Worm (Caenorhabditis elegans) whole organism, L2 larva: ENCODE measurements around the gene F46C3.7.
A peak's percentile ranks its signal among the peaks of the same experiment; 100 is the strongest.

Source experiments
- C34F6.9 ChIP-seq: fragments of 150-350 bp; optimal IDR thresholded peaks from 2 replicates; lab custom pipeline; 2014; ENCODE audit warnings: missing biosample characterization, missing genetic modification characterization
- F13H6.1 ChIP-seq: sonication (generic microtip); optimal IDR thresholded peaks from 2 replicates; lab custom pipeline; 2016; ENCODE audit warnings: missing genetic modification characterization, missing compliant biosample characterization
- R02D3.7 ChIP-seq: fragments of 150-350 bp; optimal IDR thresholded peaks from 2 replicates; lab custom pipeline; 2014; ENCODE audit warnings: missing biosample characterization, missing genetic modification characterization
- Y55F3AM.14 ChIP-seq: fragments of 200-800 bp; sonication (Bioruptor generic); optimal IDR thresholded peaks from 2 replicates; lab custom pipeline; 2018; ENCODE audit warnings: mild to moderate bottlenecking, missing genetic modification characterization, missing compliant biosample characterization
- ZK546.5 ChIP-seq: sonication (generic microtip); optimal IDR thresholded peaks from 2 replicates; lab custom pipeline; 2017; ENCODE audit warnings: missing biosample characterization, missing genetic modification characterization
- aly-2 ChIP-seq: fragments of 150-350 bp; optimal IDR thresholded peaks from 2 replicates; lab custom pipeline; 2014; ENCODE audit warnings: missing biosample characterization, missing genetic modification characterization
- ama-1 ChIP-seq: fragments of 150-350 bp; optimal IDR thresholded peaks from 2 replicates; lab custom pipeline; 2018; ENCODE audit warnings: inconsistent platforms
- blmp-1 ChIP-seq: sonication (generic microtip); optimal IDR thresholded peaks from 2 replicates; lab custom pipeline; 2017; ENCODE audit warnings: missing genetic modification characterization, mild to moderate bottlenecking, missing compliant biosample characterization, antibody characterized with exemption, moderate library complexity; ENCODE audit not compliant: insufficient read depth
- ceh-16 ChIP-seq: fragments of 150-350 bp; optimal IDR thresholded peaks from 2 replicates; lab custom pipeline; 2014; ENCODE audit warnings: missing biosample characterization, missing genetic modification characterization
- ceh-82 ChIP-seq: fragments of 150-350 bp; optimal IDR thresholded peaks from 2 replicates; lab custom pipeline; 2014; ENCODE audit warnings: missing biosample characterization, missing genetic modification characterization
- crh-2 ChIP-seq: sonication (generic microtip); optimal IDR thresholded peaks from 2 replicates; lab custom pipeline; 2017; ENCODE audit warnings: missing biosample characterization, missing genetic modification characterization
- dmd-4 ChIP-seq: sonication (generic microtip); optimal IDR thresholded peaks from 2 replicates; lab custom pipeline; 2017; ENCODE audit warnings: missing biosample characterization, missing genetic modification characterization
- elt-1 ChIP-seq: fragments of 150-350 bp; optimal IDR thresholded peaks from 2 replicates; lab custom pipeline; 2014; ENCODE audit warnings: missing biosample characterization, missing genetic modification characterization
- elt-3 ChIP-seq: sonication (generic microtip); optimal IDR thresholded peaks from 2 replicates; lab custom pipeline; 2017; ENCODE audit warnings: missing biosample characterization, missing genetic modification characterization
- fos-1 ChIP-seq: fragments of 150-350 bp; optimal IDR thresholded peaks from 2 replicates; lab custom pipeline; 2014; ENCODE audit warnings: missing biosample characterization, missing genetic modification characterization
- gmeb-1 ChIP-seq: fragments of 150-350 bp; optimal IDR thresholded peaks from 2 replicates; lab custom pipeline; 2014; ENCODE audit warnings: missing biosample characterization, missing genetic modification characterization
- lin-11 ChIP-seq: fragments of 150-350 bp; sonication (generic microtip); optimal IDR thresholded peaks from 2 replicates; lab custom pipeline; 2014; ENCODE audit warnings: missing biosample characterization, missing genetic modification characterization, inconsistent platforms, mixed read lengths
- lin-13 ChIP-seq: fragments of 150-350 bp; optimal IDR thresholded peaks from 2 replicates; lab custom pipeline; 2014; ENCODE audit warnings: missing biosample characterization, missing genetic modification reagents, missing genetic modification characterization
- lin-39 ChIP-seq: fragments of 150-350 bp; optimal IDR thresholded peaks from 2 replicates; lab custom pipeline; 2014; ENCODE audit warnings: missing biosample characterization, missing genetic modification reagents, missing genetic modification characterization
- lsy-2 ChIP-seq, 2 experiments: fragments of 150-350 bp in 1 of 2; sonication (generic microtip) in 1 of 2; optimal IDR thresholded peaks; 2 replicates each; lab custom pipeline; 2014 to 2017; ENCODE audit warnings: missing biosample characterization in 2 of 2, missing genetic modification characterization in 2 of 2
- mab-5 ChIP-seq: fragments of 150-350 bp; optimal IDR thresholded peaks from 2 replicates; lab custom pipeline; 2014; ENCODE audit warnings: missing biosample characterization, missing genetic modification characterization
- mdl-1 ChIP-seq, 2 experiments: fragments of 150-350 bp in 1 of 2; sonication (generic microtip) in 1 of 2; optimal IDR thresholded peaks; 2 replicates each; lab custom pipeline; 2017; ENCODE audit warnings: missing biosample characterization in 2 of 2, missing genetic modification characterization in 2 of 2
- nhr-10 ChIP-seq: sonication (generic microtip); optimal IDR thresholded peaks from 2 replicates; lab custom pipeline; 2017; ENCODE audit warnings: missing biosample characterization, missing genetic modification characterization
- nhr-11 ChIP-seq: fragments of 150-350 bp; optimal IDR thresholded peaks from 2 replicates; lab custom pipeline; 2014; ENCODE audit warnings: missing biosample characterization, missing genetic modification characterization
- nhr-12 ChIP-seq: fragments of 150-350 bp; optimal IDR thresholded peaks from 2 replicates; lab custom pipeline; 2014; ENCODE audit warnings: missing biosample characterization, missing genetic modification characterization
- nhr-129 ChIP-seq: fragments of 150-350 bp; optimal IDR thresholded peaks from 2 replicates; lab custom pipeline; 2014; ENCODE audit warnings: missing biosample characterization, missing genetic modification characterization
- nhr-21 ChIP-seq: fragments of 150-350 bp; optimal IDR thresholded peaks from 2 replicates; lab custom pipeline; 2014; ENCODE audit warnings: missing biosample characterization, missing genetic modification characterization
- nhr-23 ChIP-seq: fragments of 150-350 bp; optimal IDR thresholded peaks from 2 replicates; lab custom pipeline; 2014; ENCODE audit warnings: missing biosample characterization, missing genetic modification reagents, missing genetic modification characterization
- nhr-25 ChIP-seq: fragments of 150-350 bp; sonication (generic microtip); optimal IDR thresholded peaks from 3 replicates; lab custom pipeline; 2014; ENCODE audit warnings: missing biosample characterization, missing genetic modification characterization
- nhr-77 ChIP-seq: fragments of 150-350 bp; optimal IDR thresholded peaks from 2 replicates; lab custom pipeline; 2014; ENCODE audit warnings: missing biosample characterization, missing genetic modification characterization
- peb-1 ChIP-seq: fragments of 150-350 bp; optimal IDR thresholded peaks from 2 replicates; lab custom pipeline; 2014; ENCODE audit warnings: missing biosample characterization, missing genetic modification characterization
- sem-4 ChIP-seq: fragments of 150-350 bp; optimal IDR thresholded peaks from 2 replicates; lab custom pipeline; 2014; ENCODE audit warnings: missing biosample characterization, missing genetic modification reagents, missing genetic modification characterization
- skn-1 ChIP-seq: sonication (generic microtip); optimal IDR thresholded peaks from 2 replicates; lab custom pipeline; 2017; ENCODE audit warnings: missing biosample characterization, missing genetic modification characterization
- sma-3 ChIP-seq: sonication (generic microtip); optimal IDR thresholded peaks from 2 replicates; lab custom pipeline; 2016; ENCODE audit warnings: missing genetic modification reagents, missing genetic modification characterization, missing compliant biosample characterization
- sma-9 ChIP-seq, 2 experiments: fragments of 150-350 bp in 1 of 2; sonication (generic microtip) in 1 of 2; optimal IDR thresholded peaks; 2 replicates each; lab custom pipeline; 2014 to 2016; ENCODE audit warnings: missing genetic modification characterization in 2 of 2, mild to moderate bottlenecking in 1 of 2, missing biosample characterization in 1 of 2, missing compliant biosample characterization in 1 of 2, missing genetic modification reagents in 1 of 2, moderate library complexity in 1 of 2
- snpc-4 ChIP-seq: fragments of 150-350 bp; optimal IDR thresholded peaks from 2 replicates; lab custom pipeline; 2014; ENCODE audit warnings: missing biosample characterization, missing genetic modification characterization
- unc-39 ChIP-seq: fragments of 150-350 bp; optimal IDR thresholded peaks from 2 replicates; lab custom pipeline; 2014; ENCODE audit warnings: missing biosample characterization, missing genetic modification characterization
- unc-55 ChIP-seq: fragments of 150-350 bp; sonication (generic microtip); optimal IDR thresholded peaks from 3 replicates; lab custom pipeline; 2014; ENCODE audit warnings: missing biosample characterization, missing genetic modification reagents, missing genetic modification characterization
- unc-62 ChIP-seq: fragments of 150-350 bp; optimal IDR thresholded peaks from 2 replicates; lab custom pipeline; 2014; ENCODE audit warnings: missing biosample characterization, missing genetic modification reagents, missing genetic modification characterization
- ztf-1 ChIP-seq: fragments of 200-800 bp; sonication (Bioruptor generic); conservative IDR thresholded peaks from 2 replicates; pipeline ENCODE4 v1.3.6; 2022; ENCODE audit warnings: missing genetic modification characterization, missing compliant biosample characterization
- ztf-11 ChIP-seq: sonication (generic microtip); optimal IDR thresholded peaks from 2 replicates; lab custom pipeline; 2017; ENCODE audit warnings: missing biosample characterization, missing genetic modification characterization
- ztf-4 ChIP-seq: fragments of 150-350 bp; optimal IDR thresholded peaks from 2 replicates; lab custom pipeline; 2014; ENCODE audit warnings: missing biosample characterization, missing genetic modification characterization

Gene F46C3.7

ce11 chrX:11472953-11473671 lies 33.3 kb downstream of the F46C3.7 start (continued):
- TF ChIP-seq peb-1 (tag; lab: Kevin White, UChicago): no peak
- no peak for TF ChIP-seq elt-3
- TF ChIP-seq Y55F3AM.14 (GFP tag; lab: Kevin White, UChicago): peak; percentile 84
- no peak for TF ChIP-seq unc-62 (GFP tag; lab: Kevin White, UChicago)
- TF ChIP-seq elt-1 (tag; lab: Kevin White, UChicago): no peak
- TF ChIP-seq lin-11: no peak
- no peak for TF ChIP-seq ama-1 (lab: Kevin White, UChicago)
- peak; percentile 4 for TF ChIP-seq sem-4
- TF ChIP-seq crh-2 (tag; lab: Kevin White, UChicago): peak; percentile 43
- TF ChIP-seq skn-1: no peak
- TF ChIP-seq sma-3 (GFP tag; lab: Kevin White, UChicago): no peak
- TF ChIP-seq ztf-1: 0 out of 2 replicates have a peak, but pooled peaks have one; percentile 21

ce11 chrX:11474149-11474585 lies 34.3 kb downstream of the F46C3.7 start:
- TF ChIP-seq nhr-23 (no peak), F13H6.1 (peak; percentile 56), nhr-129 (tag; lab: Kevin White, UChicago) (no peak), lin-39 (no peak), dmd-4 (tag; lab: Kevin White, UChicago) (no peak), nhr-11 (tag; lab: Kevin White, UChicago) (no peak), nhr-77 (no peak), elt-1 (tag; lab: Kevin White, UChicago) (peak; percentile 7), sma-3 (GFP tag; lab: Kevin White, UChicago) (no peak), nhr-21 (tag; lab: Kevin White, UChicago) (peak; percentile 6), elt-3 (no peak), peb-1 (tag; lab: Kevin White, UChicago) (peak; percentile 72), ztf-4 (tag; lab: Kevin White, UChicago) (no peak), unc-39 (tag; lab: Kevin White, UChicago) (no peak), sem-4 (no peak), snpc-4 (no peak), blmp-1 (peak; percentile 45), nhr-25 (tag; lab: Kevin White, UChicago) (peak; percentile 77), mdl-1 (tag; optimal IDR thresholded peaks at IDR 0.05; lab: Kevin White, UChicago) (no peak), crh-2 (tag; lab: Kevin White, UChicago) (no peak), lin-13 (no peak), fos-1 (tag; lab: Kevin White, UChicago) (peak; percentile 2)

- TF ChIP-seq mab-5 (tag; lab: Kevin White, UChicago): peak; percentile 29
- TF ChIP-seq C34F6.9 (tag; lab: Kevin White, UChicago): peak; percentile 5
- no peak for TF ChIP-seq lin-11
- no peak for TF ChIP-seq lin-13
- TF ChIP-seq lsy-2 (tag; optimal IDR thresholded peaks at IDR 0.05; lab: Kevin White, UChicago): peak in 1 of 2 experiments; percentile 47
- no peak for TF ChIP-seq elt-3
- TF ChIP-seq Y55F3AM.14 (GFP tag; lab: Kevin White, UChicago): no peak
- TF ChIP-seq nhr-12 (tag; lab: Kevin White, UChicago): no peak
- TF ChIP-seq snpc-4: no peak
- no peak for TF ChIP-seq ceh-82
- no peak for TF ChIP-seq ZK546.5 (tag; lab: Kevin White, UChicago)
- TF ChIP-seq nhr-25 (tag; lab: Kevin White, UChicago): no peak
- TF ChIP-seq aly-2: no peak
- no peak for TF ChIP-seq peb-1 (tag; lab: Kevin White, UChicago)
- no peak for TF ChIP-seq dmd-4 (tag; lab: Kevin White, UChicago)
- TF ChIP-seq blmp-1: no peak
- no peak for TF ChIP-seq gmeb-1 (tag; lab: Kevin White, UChicago)
- peak; percentile 1 for TF ChIP-seq unc-55 (GFP tag; lab: Kevin White, UChicago)
- peak; percentile 47 for TF ChIP-seq nhr-129 (tag; lab: Kevin White, UChicago)
- peak; percentile 40 for TF ChIP-seq ztf-4 (tag; lab: Kevin White, UChicago)
- no peak for TF ChIP-seq nhr-77
- TF ChIP-seq elt-1 (tag; lab: Kevin White, UChicago): no peak
- TF ChIP-seq mdl-1 (tag; optimal IDR thresholded peaks at IDR 0.05; lab: Kevin White, UChicago): no peak
- TF ChIP-seq sem-4: peak; percentile 11
- TF ChIP-seq sma-3 (GFP tag; lab: Kevin White, UChicago): no peak
- TF ChIP-seq nhr-23: no peak
- TF ChIP-seq nhr-21 (tag; lab: Kevin White, UChicago): no peak
- no peak for TF ChIP-seq ceh-16
- TF ChIP-seq sma-9 (GFP tag; optimal IDR thresholded peaks at IDR 0.05; lab: Kevin White, UChicago): peak; percentile 43
- TF ChIP-seq sma-9 (tag; optimal IDR thresholded peaks at IDR 0.05; lab: Kevin White, UChicago): no peak
- no peak for TF ChIP-seq ztf-11 (tag; lab: Kevin White, UChicago)
- no peak for TF ChIP-seq skn-1
- no peak for TF ChIP-seq R02D3.7 (tag; lab: Kevin White, UChicago)
- no peak for TF ChIP-seq unc-39 (tag; lab: Kevin White, UChicago)
- TF ChIP-seq ama-1 (lab: Kevin White, UChicago): no peak
- no peak for TF ChIP-seq nhr-11 (tag; lab: Kevin White, UChicago)
- TF ChIP-seq unc-62 (GFP tag; lab: Kevin White, UChicago): no peak
- TF ChIP-seq nhr-10 (tag; lab: Kevin White, UChicago): no peak
- TF ChIP-seq F13H6.1: no peak
- TF ChIP-seq fos-1 (tag; lab: Kevin White, UChicago): no peak
These were observed 35.0 kb downstream of the F46C3.7 start for ce11 chrX:11474605-11475385.
